Fruit fly (Drosophila melanogaster): ENCODE data around the gene CAH5.

The CAH5 gene

dm6 chr3R:31259947-31260346 is 2.5 kb upstream of the CAH5 start, which contains the start of gene CAH16:
Gene CAH16, plus strand, starts transcription at chr3R:31260247.
- TF ChIP-seq CG8478 (optimal IDR thresholded peaks at IDR 0.05) (no peak), CTCF (optimal IDR thresholded peaks at IDR 0.05) (no peak)

- TF ChIP-seq CG8478 (optimal IDR thresholded peaks at IDR 0.05) (no peak), CTCF (optimal IDR thresholded peaks at IDR 0.05) (peak in 1 of 2 experiments; percentile 7)
Observed at dm6 chr3R:31263934-31264333, 1.5 kb downstream of the CAH5 start.

- TF ChIP-seq CG8478 (optimal IDR thresholded peaks at IDR 0.05) = no peak
- no peak for TF ChIP-seq CTCF (optimal IDR thresholded peaks at IDR 0.05)
Observed at dm6 chr3R:31265430-31265829, 3.0 kb downstream of the CAH5 start, which contains the start of gene ppk24. Gene ppk24, plus strand, starts transcription at chr3R:31265730.

- TF ChIP-seq CTCF (optimal IDR thresholded peaks at IDR 0.05) (no peak), CG8478 (optimal IDR thresholded peaks at IDR 0.05) (no peak)
Observed at dm6 chr3R:31270783-31271427, 8.5 kb downstream of the CAH5 start.

- TF ChIP-seq CTCF (optimal IDR thresholded peaks at IDR 0.05) = no peak
- TF ChIP-seq CG8478 (optimal IDR thresholded peaks at IDR 0.05) = no peak
Observed at dm6 chr3R:31285791-31286190, 23.4 kb downstream of the CAH5 start.

- TF ChIP-seq CTCF (optimal IDR thresholded peaks at IDR 0.05) = no peak
- no peak for TF ChIP-seq CG8478 (optimal IDR thresholded peaks at IDR 0.05)
Observed at dm6 chr3R:31287522-31287921, 25.1 kb downstream of the CAH5 start.

dm6 chr3R:31290195-31290594 is 27.8 kb downstream of the CAH5 start:
- no peak for TF ChIP-seq CG8478 (optimal IDR thresholded peaks at IDR 0.05)
- no peak for TF ChIP-seq CTCF (optimal IDR thresholded peaks at IDR 0.05)

- TF ChIP-seq CTCF (optimal IDR thresholded peaks at IDR 0.05) (no peak), CG8478 (optimal IDR thresholded peaks at IDR 0.05) (no peak)
Observed at dm6 chr3R:31295694-31296093, 33.3 kb downstream of the CAH5 start.

dm6 chr3R:31296989-31297388 is 34.6 kb downstream of the CAH5 start:
- no peak for TF ChIP-seq CG8478 (optimal IDR thresholded peaks at IDR 0.05)
- TF ChIP-seq CTCF (optimal IDR thresholded peaks at IDR 0.05) = no peak

- TF ChIP-seq CG8478 (optimal IDR thresholded peaks at IDR 0.05) (no peak), CTCF (optimal IDR thresholded peaks at IDR 0.05) (no peak)
Observed at dm6 chr3R:31301527-31301926, 39.1 kb downstream of the CAH5 start.

dm6 chr3R:31305284-31305683 is 42.9 kb downstream of the CAH5 start, which contains the start of gene pHCl-2:
Gene pHCl-2, minus strand, starts transcription at chr3R:31305384.
- TF ChIP-seq CG8478 (optimal IDR thresholded peaks at IDR 0.05) (no peak), CTCF (optimal IDR thresholded peaks at IDR 0.05) (no peak)

dm6 chr3R:31306454-31306853 is 44.1 kb downstream of the CAH5 start:
- no peak for TF ChIP-seq CG8478 (optimal IDR thresholded peaks at IDR 0.05)
- TF ChIP-seq CTCF (optimal IDR thresholded peaks at IDR 0.05) = no peak

dm6 chr3R:31308855-31309646 is 46.7 kb downstream of the CAH5 start:
- no peak for TF ChIP-seq CTCF (optimal IDR thresholded peaks at IDR 0.05)
- no peak for TF ChIP-seq CG8478 (optimal IDR thresholded peaks at IDR 0.05)

- TF ChIP-seq CTCF (optimal IDR thresholded peaks at IDR 0.05) = no peak
- TF ChIP-seq CG8478 (optimal IDR thresholded peaks at IDR 0.05) = no peak
Observed at dm6 chr3R:31310300-31310699, 47.9 kb downstream of the CAH5 start.

dm6 chr3R:31310883-31311397 is 48.5 kb downstream of the CAH5 start, which contains the start of gene CG34347:
Gene CG34347, plus strand, starts transcription at chr3R:31311157.
- no peak for TF ChIP-seq CG8478 (optimal IDR thresholded peaks at IDR 0.05)
- TF ChIP-seq CTCF (optimal IDR thresholded peaks at IDR 0.05) = no peak

dm6 chr3R:31312287-31312686 is 49.9 kb downstream of the CAH5 start:
- no peak for TF ChIP-seq CTCF (optimal IDR thresholded peaks at IDR 0.05)
- no peak for TF ChIP-seq CG8478 (optimal IDR thresholded peaks at IDR 0.05)

Measured in S2 (cell line).